Fruit fly (Drosophila melanogaster): ENCODE results near the gene Ak3.

Gene Ak3

DNA sequence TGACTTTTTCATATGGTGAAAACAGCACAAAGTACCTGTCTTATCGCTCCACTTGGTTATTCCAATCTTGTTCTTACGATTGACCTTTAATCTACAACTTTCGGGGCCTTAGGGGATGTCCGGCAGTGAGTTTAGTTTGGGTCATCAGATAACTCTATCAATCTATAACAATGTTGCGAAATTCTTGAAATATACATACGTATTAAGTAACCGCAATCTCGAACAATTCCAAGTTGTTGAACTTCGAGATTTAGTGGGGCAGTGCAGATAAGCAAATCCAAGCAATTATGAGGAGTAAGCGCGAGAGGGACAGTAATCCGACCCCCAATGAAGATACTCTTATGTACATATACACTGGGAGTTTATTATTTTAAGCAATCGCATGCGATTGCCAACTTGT, 18.8 kb downstream of the Ak3 start:
- TF ChIP-seq D1 (tag; optimal IDR thresholded peaks at IDR 0.05) (no peak), CG10348 (GFP tag; IDR thresholded peaks at IDR 0.05) (no peak), CG32121 (GFP tag; IDR thresholded peaks at IDR 0.05) (no peak), CG14655 (GFP tag; optimal IDR thresholded peaks at IDR 0.05) (no peak), CG4496 (GFP tag; IDR thresholded peaks at IDR 0.05) (no peak), EcR (GFP tag; optimal IDR thresholded peaks at IDR 0.05) (peak; percentile 12), CG9948 (tag; optimal IDR thresholded peaks at IDR 0.05) (no peak), CG12605 (GFP tag; IDR thresholded peaks at IDR 0.05) (no peak)

DNA sequence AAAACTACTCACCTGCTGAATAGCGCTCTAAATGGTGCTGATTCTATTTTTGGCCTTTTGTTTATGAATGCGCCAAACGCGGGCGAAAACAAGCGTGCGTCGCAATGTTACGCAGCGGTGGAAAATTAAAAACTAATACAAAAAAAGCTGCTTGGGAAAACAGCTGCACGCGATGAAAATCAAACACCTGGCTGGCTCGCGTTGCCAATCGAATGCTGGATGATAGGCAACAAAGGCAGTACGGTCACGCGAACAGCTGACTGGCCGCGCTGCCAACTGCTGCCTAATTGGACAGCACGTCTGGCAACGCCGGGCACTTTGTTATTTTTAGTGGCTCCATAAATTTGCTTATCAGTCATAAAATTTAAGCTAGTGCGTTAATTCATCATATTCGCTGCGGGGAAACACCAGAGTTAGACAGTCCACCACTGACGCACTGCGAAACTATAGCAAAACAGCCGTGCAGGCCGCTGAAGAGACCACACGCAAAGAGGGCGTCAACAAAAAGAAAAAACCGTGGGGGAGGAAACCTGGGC, 20.9 kb downstream of the Ak3 start, which contains the start of the genes SelR and Tsp86D:
Gene SelR (minus strand): TSS at position 216 of the 536 bp plus-strand sequence.
Gene Tsp86D (plus strand): TSS at position 282 of the 536 bp plus-strand sequence.
- TF ChIP-seq CG8301 (tag; optimal IDR thresholded peaks at IDR 0.05) (no peak), CG32121 (GFP tag; IDR thresholded peaks at IDR 0.05) (0 out of 2 replicates have a peak, but pooled peaks have one; percentile 9)

DNA sequence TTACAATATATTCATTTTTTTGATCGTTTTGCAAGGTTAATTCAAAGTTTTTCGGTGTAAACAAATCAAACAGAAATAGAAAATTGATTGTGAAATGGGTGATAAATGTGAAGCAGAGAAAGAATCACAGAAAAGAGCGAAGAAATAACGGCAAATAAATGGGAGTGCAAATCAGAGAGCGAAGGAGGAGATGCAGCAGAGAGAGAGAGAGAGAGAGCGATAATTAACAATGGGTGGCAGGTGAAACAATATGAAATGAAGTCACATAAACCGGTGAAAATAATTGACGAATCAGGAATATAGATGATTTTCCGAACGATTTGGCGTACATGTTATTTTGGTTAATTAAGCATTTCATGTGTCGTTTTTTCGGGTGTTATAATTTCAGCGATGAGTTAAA, 25.4 kb downstream of the Ak3 start:
- TF ChIP-seq rn (GFP tag; IDR thresholded peaks at IDR 0.05) (no peak), CG8301 (tag; optimal IDR thresholded peaks at IDR 0.05) (no peak), Snoo (tag; optimal IDR thresholded peaks at IDR 0.05) (no peak)

DNA sequence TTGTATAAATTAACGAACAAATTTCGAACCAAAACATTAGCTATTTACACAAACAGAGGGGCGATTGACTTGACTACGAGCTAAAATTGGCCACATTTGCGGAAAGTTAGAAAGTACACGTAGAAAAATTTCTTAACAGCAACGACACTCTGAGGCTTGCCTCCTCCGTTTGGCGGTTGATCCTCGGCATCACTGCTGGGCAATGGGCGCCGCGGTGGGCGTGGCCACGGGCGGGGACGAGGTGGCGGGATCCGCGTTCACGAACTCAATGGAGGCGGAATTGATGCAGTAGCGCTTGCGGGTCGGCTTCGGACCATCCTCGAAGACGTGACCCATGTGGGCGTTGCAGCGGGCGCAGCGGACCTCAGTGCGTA, 26.0 kb downstream of the Ak3 start:
- TF ChIP-seq fd96Ca (GFP tag; IDR thresholded peaks at IDR 0.05) (0 out of 3 replicates have a peak, but pooled peaks have one; percentile 27), CG34367 (tag; optimal IDR thresholded peaks at IDR 0.05) (no peak)

DNA sequence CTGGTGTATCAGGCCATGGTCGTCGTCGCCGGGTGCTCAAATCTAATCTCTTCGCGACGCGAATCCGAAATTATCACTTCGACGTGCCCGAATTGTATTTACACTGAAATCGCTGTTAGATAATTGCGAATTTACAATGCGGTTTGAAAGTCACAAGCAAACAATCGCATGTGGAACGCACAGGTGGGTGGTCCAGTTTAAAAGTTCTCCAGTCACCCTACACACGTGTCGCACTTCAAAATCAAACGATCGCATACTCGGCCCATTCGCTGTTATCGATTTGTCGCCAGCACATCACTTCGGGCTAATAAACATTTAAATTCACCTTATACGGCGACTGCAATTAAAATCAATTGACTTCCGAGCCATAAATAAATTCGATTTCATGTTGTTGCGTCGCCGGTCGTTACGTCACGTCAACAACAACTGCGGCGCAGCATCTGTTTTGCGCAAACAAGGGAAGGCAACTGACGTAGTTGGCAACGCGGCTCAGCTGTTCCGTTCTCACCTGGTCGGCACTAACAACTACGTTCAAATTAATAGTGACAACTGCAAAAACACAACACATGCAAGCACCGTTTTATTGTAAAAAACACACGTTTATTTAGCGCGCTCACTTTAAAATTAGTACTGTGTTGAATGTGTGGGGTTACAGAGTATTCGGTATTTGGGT, 26.5 kb downstream of the Ak3 start, which contains the start of gene CG6574:
Gene CG6574 (minus strand): TSS at position 216 of the 673 bp plus-strand sequence.
- TF ChIP-seq CG14655 (GFP tag; optimal IDR thresholded peaks at IDR 0.05) (no peak), CG12605 (GFP tag; IDR thresholded peaks at IDR 0.05) (peak; percentile 46; the same call in 1 of the 2 replicates), CG8301 (tag; optimal IDR thresholded peaks at IDR 0.05) (peak; percentile 45), CG4496 (GFP tag; IDR thresholded peaks at IDR 0.05) (no peak), CG17806 (tag; optimal IDR thresholded peaks at IDR 0.05) (peak; percentile 26), fd96Ca (GFP tag; IDR thresholded peaks at IDR 0.05) (peak; percentile 36; the same call in 1 of the 3 replicates), CG9948 (tag; optimal IDR thresholded peaks at IDR 0.05) (peak; percentile 15), gl (tag; optimal IDR thresholded peaks at IDR 0.05) (no peak), Pif1B (GFP tag; optimal IDR thresholded peaks at IDR 0.05) (no peak), rn (GFP tag; IDR thresholded peaks at IDR 0.05) (no peak), CG34367 (tag; optimal IDR thresholded peaks at IDR 0.05) (peak; percentile 4), CG15710 (tag; optimal IDR thresholded peaks at IDR 0.05) (no peak), CG13204 (GFP tag; optimal IDR thresholded peaks at IDR 0.05) (no peak), CG32121 (GFP tag; IDR thresholded peaks at IDR 0.05) (peak; percentile 42; the same call in 1 of the 2 replicates), Ets98B (GFP tag; IDR thresholded peaks at IDR 0.05) (peak; percentile 36; the same call in 1 of the 2 replicates)

DNA sequence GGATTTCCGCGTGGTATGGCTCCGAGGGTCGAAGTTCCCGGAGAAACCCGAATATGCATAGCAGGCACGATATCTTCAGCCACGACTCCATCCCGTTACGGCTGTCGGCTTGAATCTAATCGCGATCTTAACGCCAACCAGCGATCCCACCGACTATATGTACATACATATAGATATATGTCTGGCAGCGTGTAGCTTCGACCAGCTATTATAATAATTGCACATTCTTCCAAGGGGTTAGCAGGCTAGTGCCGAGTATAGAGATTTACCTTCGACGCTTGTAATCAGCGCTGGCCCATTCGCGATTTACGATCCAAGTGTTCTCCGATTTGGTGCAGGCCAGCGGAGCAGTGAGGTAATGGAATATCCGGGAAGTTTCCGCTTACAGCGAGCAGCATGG, 29.7 kb downstream of the Ak3 start, which contains the start of gene CG14694:
Gene CG14694 (minus strand): TSS at position 101 of the 400 bp plus-strand sequence.
- TF ChIP-seq gl (tag; optimal IDR thresholded peaks at IDR 0.05) = no peak
- TF ChIP-seq Snoo (tag; optimal IDR thresholded peaks at IDR 0.05) = no peak
- TF ChIP-seq CG13204 (GFP tag; optimal IDR thresholded peaks at IDR 0.05) = no peak

DNA sequence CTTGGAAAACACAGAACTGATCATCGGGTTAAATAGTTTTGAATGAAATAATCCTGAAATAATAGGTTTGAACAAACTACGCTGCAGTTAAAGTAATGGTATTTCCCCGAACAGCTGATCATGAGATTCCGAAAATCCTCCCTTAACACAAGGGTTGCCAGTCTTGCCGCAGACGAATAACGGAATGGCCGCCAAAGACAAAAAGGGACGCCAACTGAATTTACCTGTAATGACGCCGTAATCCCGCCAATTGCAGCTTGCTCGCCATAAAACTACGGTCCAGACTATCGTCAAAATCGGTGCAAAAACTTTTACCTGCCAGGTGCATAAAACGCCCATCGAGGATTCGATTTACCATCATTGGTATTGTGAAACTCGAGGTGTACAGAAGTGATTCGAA, 32.8 kb downstream of the Ak3 start, which contains the start of gene CG4570:
Gene CG4570 (plus strand): TSS at position 190 of the 400 bp plus-strand sequence.
- TF ChIP-seq CG32121 (GFP tag; IDR thresholded peaks at IDR 0.05) = no peak
- TF ChIP-seq CG17806 (tag; optimal IDR thresholded peaks at IDR 0.05) = no peak
- TF ChIP-seq Ets98B (GFP tag; IDR thresholded peaks at IDR 0.05) = no peak
- TF ChIP-seq CG34367 (tag; optimal IDR thresholded peaks at IDR 0.05) = no peak
- no peak for TF ChIP-seq CG12605 (GFP tag; IDR thresholded peaks at IDR 0.05)
- TF ChIP-seq CG14655 (GFP tag; optimal IDR thresholded peaks at IDR 0.05) = no peak
- no peak for TF ChIP-seq CG10348 (GFP tag; IDR thresholded peaks at IDR 0.05)
- TF ChIP-seq CG8159 (tag; optimal IDR thresholded peaks at IDR 0.05) = no peak
- no peak for TF ChIP-seq Snoo (tag; optimal IDR thresholded peaks at IDR 0.05)

Measured in whole organism, pupa.